Fruit fly (Drosophila melanogaster) whole organism, prepupa: ENCODE data around the gene dpr16.

Experiments used
- CG10631 ChIP-seq: fragments of 200-800 bp; sonication (Bioruptor generic); optimal IDR thresholded peaks from 2 replicates; lab custom pipeline; 2016; ENCODE audit warnings: missing biosample characterization, missing genetic modification characterization
- CG10669 ChIP-seq: fragments of 200-800 bp; sonication (Bioruptor generic); optimal IDR thresholded peaks from 3 replicates; lab custom pipeline; 2018; ENCODE audit warnings: missing biosample characterization, mild to moderate bottlenecking, missing genetic modification characterization, moderate library complexity
- CG11762 ChIP-seq: fragments of 200-800 bp; sonication (Bioruptor generic); optimal IDR thresholded peaks from 3 replicates; lab custom pipeline; 2016; ENCODE audit warnings: missing biosample characterization, missing genetic modification characterization; ENCODE audit not compliant: insufficient read depth
- CG11902 ChIP-seq: fragments of 200-800 bp; sonication (Bioruptor generic); optimal IDR thresholded peaks from 3 replicates; lab custom pipeline; 2016; ENCODE audit warnings: missing biosample characterization, missing genetic modification characterization
- CG15336 ChIP-seq: fragments of 200-800 bp; sonication (Bioruptor generic); IDR thresholded peaks from 2 replicates; pipeline ENCODE4 v1.3.6; 2022; ENCODE audit warnings: missing biosample characterization, missing genetic modification characterization
- CG1621 ChIP-seq: fragments of 200-800 bp; sonication (Bioruptor generic); optimal IDR thresholded peaks from 3 replicates; lab custom pipeline; 2018; ENCODE audit warnings: missing biosample characterization, mild to moderate bottlenecking, missing genetic modification characterization
- CG16779 ChIP-seq: fragments of 200-800 bp; sonication (Bioruptor generic); optimal IDR thresholded peaks from 3 replicates; lab custom pipeline; 2017; ENCODE audit warnings: missing biosample characterization, mild to moderate bottlenecking, missing genetic modification characterization
- CG3032 ChIP-seq: fragments of 200-800 bp; optimal IDR thresholded peaks from 2 replicates; lab custom pipeline; 2019; ENCODE audit warnings: missing biosample characterization, mild to moderate bottlenecking, missing genetic modification characterization, moderate library complexity
- CG31627 ChIP-seq: fragments of 200-800 bp; sonication (Bioruptor generic); optimal IDR thresholded peaks from 3 replicates; lab custom pipeline; 2016; ENCODE audit warnings: missing biosample characterization, missing genetic modification characterization
- CG32006 ChIP-seq: fragments of 200-800 bp; sonication (Bioruptor generic); optimal IDR thresholded peaks from 3 replicates; lab custom pipeline; 2017; ENCODE audit warnings: missing biosample characterization, mild to moderate bottlenecking, missing genetic modification characterization
- CG34406 ChIP-seq: fragments of 200-800 bp; sonication (Bioruptor generic); optimal IDR thresholded peaks from 3 replicates; lab custom pipeline; 2016; ENCODE audit warnings: missing biosample characterization, missing genetic modification characterization
- CG3919 ChIP-seq: fragments of 200-800 bp; sonication (Bioruptor generic); optimal IDR thresholded peaks from 3 replicates; lab custom pipeline; 2016; ENCODE audit warnings: missing biosample characterization, missing genetic modification characterization
- CG4318 ChIP-seq: fragments of 200-800 bp; sonication (Bioruptor generic); optimal IDR thresholded peaks from 3 replicates; lab custom pipeline; 2017; ENCODE audit warnings: missing biosample characterization, mild to moderate bottlenecking, missing genetic modification characterization
- CG6163 ChIP-seq: fragments of 200-800 bp; sonication (Bioruptor generic); IDR thresholded peaks from 3 replicates; pipeline ENCODE4 v1.3.6; 2022; ENCODE audit warnings: missing biosample characterization, missing genetic modification characterization
- CG6792 ChIP-seq: fragments of 200-800 bp; sonication (Bioruptor generic); optimal IDR thresholded peaks from 3 replicates; lab custom pipeline; 2016; ENCODE audit warnings: missing biosample characterization, missing genetic modification characterization
- CG6854 ChIP-seq: fragments of 200-800 bp; sonication (Bioruptor generic); optimal IDR thresholded peaks from 2 replicates; lab custom pipeline; 2017; ENCODE audit warnings: missing biosample characterization, mild to moderate bottlenecking, missing genetic modification characterization
- CG7368 ChIP-seq: fragments of 200-800 bp; sonication (Bioruptor generic); optimal IDR thresholded peaks from 3 replicates; lab custom pipeline; 2016; ENCODE audit warnings: missing biosample characterization, missing genetic modification characterization
- CG8119 ChIP-seq: fragments of 200-800 bp; sonication (Bioruptor generic); IDR thresholded peaks from 3 replicates; pipeline ENCODE4 v1.3.6; 2022; ENCODE audit warnings: missing biosample characterization, missing genetic modification characterization
- CG8319 ChIP-seq: fragments of 200-800 bp; sonication (Bioruptor generic); optimal IDR thresholded peaks from 3 replicates; lab custom pipeline; 2016; ENCODE audit warnings: missing biosample characterization, missing genetic modification characterization
- CG9139 ChIP-seq: fragments of 200-800 bp; sonication (Bioruptor generic); optimal IDR thresholded peaks from 3 replicates; lab custom pipeline; 2017; ENCODE audit warnings: missing biosample characterization, mild to moderate bottlenecking, missing genetic modification characterization
- Eip78C ChIP-seq: fragments of 200-800 bp; sonication (Bioruptor generic); peaks from one replicate; lab custom pipeline; 2016; ENCODE audit warnings: missing biosample characterization, missing genetic modification characterization
- Eip93F ChIP-seq: fragments of 200-800 bp; sonication (Bioruptor generic); optimal IDR thresholded peaks from 2 replicates; lab custom pipeline; 2016; ENCODE audit warnings: missing biosample characterization, mild to moderate bottlenecking, missing genetic modification characterization
- Ets21C ChIP-seq: fragments of 200-800 bp; sonication (Bioruptor generic); optimal IDR thresholded peaks from 3 replicates; lab custom pipeline; 2016; ENCODE audit warnings: missing biosample characterization, missing genetic modification characterization
- Ets96B ChIP-seq: fragments of 200-800 bp; optimal IDR thresholded peaks from 2 replicates; lab custom pipeline; 2019; ENCODE audit warnings: missing biosample characterization, mild to moderate bottlenecking, missing genetic modification characterization, moderate library complexity
- Gug ChIP-seq: fragments of 200-800 bp; sonication (Bioruptor generic); IDR thresholded peaks from 2 replicates; pipeline ENCODE4 v1.3.6; 2022; ENCODE audit warnings: missing biosample characterization, missing genetic modification characterization
- Hr38 ChIP-seq: sonication (Bioruptor generic); optimal IDR thresholded peaks from 2 replicates; lab custom pipeline; 2016; ENCODE audit warnings: missing biosample characterization, missing genetic modification characterization
- Hr39 ChIP-seq: fragments of 200-800 bp; sonication (Bioruptor generic); optimal IDR thresholded peaks from 2 replicates; lab custom pipeline; 2016; ENCODE audit warnings: missing biosample characterization, missing genetic modification characterization
- Hr4 ChIP-seq: fragments of 200-800 bp; sonication (Bioruptor generic); optimal IDR thresholded peaks from 3 replicates; lab custom pipeline; 2016; ENCODE audit warnings: missing biosample characterization, missing genetic modification characterization
- Lpt ChIP-seq: fragments of 200-800 bp; sonication (Bioruptor generic); optimal IDR thresholded peaks from 3 replicates; lab custom pipeline; 2016; ENCODE audit warnings: missing biosample characterization, missing genetic modification characterization
- Met ChIP-seq: fragments of 200-800 bp; sonication (Bioruptor generic); optimal IDR thresholded peaks from 3 replicates; lab custom pipeline; 2016; ENCODE audit warnings: missing biosample characterization, missing genetic modification characterization
- OdsH ChIP-seq: fragments of 200-800 bp; sonication (Bioruptor generic); optimal IDR thresholded peaks from 3 replicates; lab custom pipeline; 2016; ENCODE audit warnings: missing biosample characterization, missing genetic modification characterization
- Smox ChIP-seq: fragments of 200-800 bp; sonication (Bioruptor generic); optimal IDR thresholded peaks from 3 replicates; lab custom pipeline; 2016; ENCODE audit warnings: missing biosample characterization, missing genetic modification characterization
- Sox102F ChIP-seq: fragments of 200-800 bp; sonication (Bioruptor generic); optimal IDR thresholded peaks from 2 replicates; lab custom pipeline; 2016; ENCODE audit warnings: missing biosample characterization, mild to moderate bottlenecking, missing genetic modification characterization
- Sox14 ChIP-seq: fragments of 200-800 bp; sonication (Bioruptor generic); optimal IDR thresholded peaks from 3 replicates; lab custom pipeline; 2016; ENCODE audit warnings: missing biosample characterization, missing genetic modification characterization
- Sox15 ChIP-seq: fragments of 200-800 bp; sonication (Bioruptor generic); optimal IDR thresholded peaks from 3 replicates; lab custom pipeline; 2016; ENCODE audit warnings: missing biosample characterization, missing genetic modification characterization
- achi ChIP-seq: fragments of 200-800 bp; sonication (Bioruptor generic); optimal IDR thresholded peaks from 3 replicates; lab custom pipeline; 2016; ENCODE audit warnings: missing biosample characterization, missing genetic modification characterization
- cyc ChIP-seq: fragments of 200-800 bp; sonication (Bioruptor generic); optimal IDR thresholded peaks from 3 replicates; lab custom pipeline; 2016; ENCODE audit warnings: missing biosample characterization, missing genetic modification characterization
- dac ChIP-seq: fragments of 200-800 bp; sonication (Bioruptor generic); optimal IDR thresholded peaks from 2 replicates; lab custom pipeline; 2017; ENCODE audit warnings: missing biosample characterization, mild to moderate bottlenecking, missing genetic modification characterization
- dsx ChIP-seq: fragments of 200-800 bp; optimal IDR thresholded peaks from 3 replicates; lab custom pipeline; 2019; ENCODE audit warnings: missing biosample characterization, mild to moderate bottlenecking, missing genetic modification characterization, moderate library complexity; ENCODE audit not compliant: poor library complexity, severe bottlenecking
- eg ChIP-seq: fragments of 200-800 bp; sonication (Bioruptor generic); IDR thresholded peaks from 3 replicates; pipeline ENCODE4 v1.3.6; 2022; ENCODE audit warnings: missing biosample characterization, missing genetic modification characterization
- esn ChIP-seq: fragments of 200-800 bp; sonication (Bioruptor generic); optimal IDR thresholded peaks from 2 replicates; lab custom pipeline; 2016; ENCODE audit warnings: missing biosample characterization, mild to moderate bottlenecking, missing genetic modification characterization, moderate library complexity
- fd59A ChIP-seq: fragments of 200-800 bp; sonication (Bioruptor generic); optimal IDR thresholded peaks from 2 replicates; lab custom pipeline; 2017; ENCODE audit warnings: missing biosample characterization, mild to moderate bottlenecking, missing genetic modification characterization, missing genetic modification reagents
- fd85E ChIP-seq: fragments of 200-800 bp; sonication (Bioruptor generic); optimal IDR thresholded peaks from 3 replicates; lab custom pipeline; 2016; ENCODE audit warnings: missing biosample characterization, missing genetic modification characterization
- fkh ChIP-seq: fragments of 200-800 bp; sonication (Bioruptor generic); optimal IDR thresholded peaks from 3 replicates; lab custom pipeline; 2017; ENCODE audit warnings: missing biosample characterization, mild to moderate bottlenecking, missing genetic modification characterization, moderate library complexity
- lz ChIP-seq: fragments of 200-800 bp; sonication (Bioruptor generic); optimal IDR thresholded peaks from 3 replicates; lab custom pipeline; 2016; ENCODE audit warnings: missing biosample characterization, missing genetic modification characterization
- pdm3 ChIP-seq: fragments of 200-800 bp; sonication (Bioruptor generic); optimal IDR thresholded peaks from 3 replicates; lab custom pipeline; 2016; ENCODE audit warnings: missing biosample characterization, missing genetic modification characterization
- spab ChIP-seq: fragments of 200-800 bp; sonication (Bioruptor generic); optimal IDR thresholded peaks from 2 replicates; lab custom pipeline; 2017; ENCODE audit warnings: missing biosample characterization, mild to moderate bottlenecking, missing genetic modification characterization, missing genetic modification reagents
- ss ChIP-seq, 2 experiments: fragments of 200-800 bp; sonication (Bioruptor generic); optimal IDR thresholded peaks; 2 replicates in 1 of 2; 3 replicates in 1 of 2; lab custom pipeline; 2017 to 2018; ENCODE audit warnings: mild to moderate bottlenecking in 2 of 2, missing biosample characterization in 2 of 2, missing genetic modification characterization in 2 of 2, moderate library complexity in 1 of 2
- svp ChIP-seq: fragments of 200-800 bp; sonication (Bioruptor generic); peaks from one replicate; lab custom pipeline; 2016; ENCODE audit warnings: missing biosample characterization, missing genetic modification characterization
- topi ChIP-seq: fragments of 200-800 bp; sonication (Bioruptor generic); optimal IDR thresholded peaks from 3 replicates; lab custom pipeline; 2016; ENCODE audit warnings: missing biosample characterization, missing genetic modification characterization

dpr16 gene

dm6 chr3R:5215334-5216307 is 64.9 kb downstream of the dpr16 start:
- TF ChIP-seq Smox (GFP tag; lab: Kevin White, UChicago) = peak; percentile 91
- peak; percentile 78 for TF ChIP-seq CG7368 (GFP tag; lab: Kevin White, UChicago)
- TF ChIP-seq pdm3 = peak; percentile 93
- TF ChIP-seq CG1621 (tag; lab: Kevin White, UChicago) = peak; percentile 86
- peak; percentile 78 for TF ChIP-seq CG11762 (GFP tag; lab: Kevin White, UChicago)
- peak; percentile 11 for TF ChIP-seq Eip93F (GFP tag; lab: Kevin White, UChicago)
- peak; percentile 77 for TF ChIP-seq CG8319 (GFP tag; lab: Kevin White, UChicago)
- peak; percentile 92 for TF ChIP-seq CG31627 (GFP tag; lab: Kevin White, UChicago)
- peak; percentile 86 for TF ChIP-seq eg (GFP tag; lab: Robert Waterston, UW)
- TF ChIP-seq achi (GFP tag; lab: Kevin White, UChicago) = peak; percentile 89
- TF ChIP-seq Sox14 = peak; percentile 93
- TF ChIP-seq CG10631 (GFP tag; lab: Kevin White, UChicago) = peak; percentile 89
- TF ChIP-seq CG34406 (GFP tag; lab: Kevin White, UChicago) = peak; percentile 87
- TF ChIP-seq esn (GFP tag; lab: Kevin White, UChicago) = peak; percentile 94
- peak; percentile 91 for TF ChIP-seq CG6792 (GFP tag; lab: Kevin White, UChicago)
- peak; percentile 83 for TF ChIP-seq Hr4 (GFP tag; lab: Kevin White, UChicago)
- TF ChIP-seq OdsH (GFP tag; lab: Kevin White, UChicago) = peak; percentile 92
- peak; percentile 43 for TF ChIP-seq CG9139 (GFP tag; lab: Kevin White, UChicago)
- TF ChIP-seq topi (GFP tag; lab: Kevin White, UChicago) = peak; percentile 94
- TF ChIP-seq CG3919 (GFP tag; lab: Kevin White, UChicago) = peak; percentile 91
- TF ChIP-seq fkh (GFP tag; lab: Kevin White, UChicago) = peak; percentile 100
- peak; percentile 78 for TF ChIP-seq dac (GFP tag; lab: Kevin White, UChicago)
- peak; percentile 84 for TF ChIP-seq spab
- peak; percentile 69 for TF ChIP-seq Gug (GFP tag; lab: Robert Waterston, UW)
- TF ChIP-seq lz (GFP tag; lab: Kevin White, UChicago) = peak; percentile 90
- TF ChIP-seq CG10669 (GFP tag; lab: Kevin White, UChicago) = peak; percentile 87
- peak; percentile 83 for TF ChIP-seq CG16779 (tag; lab: Kevin White, UChicago)
- peak; percentile 92 for TF ChIP-seq svp (GFP tag; lab: Kevin White, UChicago)
- peak; percentile 91 for TF ChIP-seq cyc (GFP tag; lab: Kevin White, UChicago)
- peak; percentile 84 for TF ChIP-seq Lpt (GFP tag; lab: Kevin White, UChicago)
- TF ChIP-seq dsx (GFP tag; lab: Kevin White, UChicago) = peak; percentile 80
- TF ChIP-seq Met (GFP tag; lab: Kevin White, UChicago) = peak; percentile 93
- TF ChIP-seq Ets21C (GFP tag; lab: Kevin White, UChicago) = peak; percentile 87
- peak; percentile 97 for TF ChIP-seq Eip78C (GFP tag; lab: Kevin White, UChicago)
- TF ChIP-seq Hr39 = peak; percentile 92
- TF ChIP-seq CG6163 (GFP tag; lab: Robert Waterston, UW) = peak; percentile 92
- peak; percentile 85 to 90 for TF ChIP-seq ss (GFP tag; optimal IDR thresholded peaks at IDR 0.05; lab: Kevin White, UChicago)
- peak; percentile 74 for TF ChIP-seq CG4318
- peak; percentile 90 for TF ChIP-seq Ets96B (tag; lab: Kevin White, UChicago)
- peak; percentile 82 for TF ChIP-seq Sox15
- peak; percentile 72 for TF ChIP-seq CG6854
- TF ChIP-seq Sox102F (GFP tag; lab: Kevin White, UChicago) = peak; percentile 94
- peak; percentile 78 for TF ChIP-seq CG8119
- TF ChIP-seq CG15336 (GFP tag; lab: Robert Waterston, UW) = peak; percentile 91
- TF ChIP-seq fd59A (GFP tag; lab: Kevin White, UChicago) = peak; percentile 86
- TF ChIP-seq Hr38 (GFP tag; lab: Kevin White, UChicago) = peak; percentile 82
- TF ChIP-seq CG32006 = peak; percentile 89
- TF ChIP-seq CG3032 (tag; lab: Kevin White, UChicago) = peak; percentile 90
- peak; percentile 69 for TF ChIP-seq fd85E (GFP tag; lab: Kevin White, UChicago)
- peak; percentile 82 for TF ChIP-seq CG11902
